Fruit fly (Drosophila melanogaster) whole organism, larva: ENCODE results near the gene CG4198.

Source experiments
- noc ChIP-seq: fragments of 200-800 bp; sonication (Bioruptor generic); optimal IDR thresholded peaks from 3 replicates; lab custom pipeline; 2019; ENCODE audit warnings: missing biosample characterization, mild to moderate bottlenecking, missing genetic modification characterization, moderate library complexity

CG4198 gene

dm6 chrX:5332259-5332862 is 19.3 kb downstream of the CG4198 start, which contains the start of gene CanB:
Gene CanB (plus strand): TSS chrX:5332499.
- TF ChIP-seq noc (tag; lab: Kevin White, UChicago) = no peak

DNA sequence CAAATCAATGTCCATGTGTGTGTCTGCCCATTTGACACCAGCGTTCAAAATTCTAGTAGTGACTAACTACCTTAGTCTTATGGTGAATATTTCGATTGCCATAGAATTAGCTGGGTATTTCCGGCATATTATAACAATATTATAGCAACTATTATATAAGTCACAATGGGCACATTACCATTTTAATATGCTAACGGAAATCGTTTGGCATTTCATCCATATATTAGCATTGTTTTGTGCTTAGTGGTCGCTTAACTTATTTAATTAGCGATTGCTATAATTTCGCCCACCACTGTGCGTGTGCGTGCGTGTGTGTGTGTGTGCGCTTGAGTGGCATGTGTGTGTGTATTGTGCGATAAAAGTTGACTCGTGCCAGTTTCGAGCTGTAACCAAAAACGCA is 23.7 kb downstream of the CG4198 start:
- TF ChIP-seq noc (tag; lab: Kevin White, UChicago) = peak; percentile 68

DNA sequence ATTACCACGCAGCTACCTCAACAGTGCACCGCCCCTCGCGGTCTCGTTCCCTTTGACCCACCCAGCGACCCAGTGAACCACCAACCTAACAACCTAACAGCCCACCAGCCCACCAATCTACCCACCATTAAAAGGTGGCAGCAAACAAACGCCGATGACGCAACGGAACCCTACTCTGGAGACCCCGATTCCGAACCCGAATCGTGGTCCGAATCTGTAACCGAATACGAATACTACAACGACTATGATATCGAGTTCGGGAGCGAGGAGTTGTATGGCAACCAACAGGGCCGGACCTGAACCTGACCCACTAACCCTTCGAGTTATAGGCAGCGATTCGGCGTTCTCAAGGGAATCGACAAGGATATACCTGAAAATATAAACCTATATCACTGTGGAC is 24.3 kb downstream of the CG4198 start:
- TF ChIP-seq noc (tag; lab: Kevin White, UChicago) = no peak

- TF ChIP-seq noc (tag; lab: Kevin White, UChicago) = no peak
Observed at dm6 chrX:5338435-5338834, 25.4 kb downstream of the CG4198 start.

- TF ChIP-seq noc (tag; lab: Kevin White, UChicago) = no peak
Observed at dm6 chrX:5339970-5340369, 26.9 kb downstream of the CG4198 start, which contains the start of gene SK. Gene SK (plus strand): TSS chrX:5340236.

DNA sequence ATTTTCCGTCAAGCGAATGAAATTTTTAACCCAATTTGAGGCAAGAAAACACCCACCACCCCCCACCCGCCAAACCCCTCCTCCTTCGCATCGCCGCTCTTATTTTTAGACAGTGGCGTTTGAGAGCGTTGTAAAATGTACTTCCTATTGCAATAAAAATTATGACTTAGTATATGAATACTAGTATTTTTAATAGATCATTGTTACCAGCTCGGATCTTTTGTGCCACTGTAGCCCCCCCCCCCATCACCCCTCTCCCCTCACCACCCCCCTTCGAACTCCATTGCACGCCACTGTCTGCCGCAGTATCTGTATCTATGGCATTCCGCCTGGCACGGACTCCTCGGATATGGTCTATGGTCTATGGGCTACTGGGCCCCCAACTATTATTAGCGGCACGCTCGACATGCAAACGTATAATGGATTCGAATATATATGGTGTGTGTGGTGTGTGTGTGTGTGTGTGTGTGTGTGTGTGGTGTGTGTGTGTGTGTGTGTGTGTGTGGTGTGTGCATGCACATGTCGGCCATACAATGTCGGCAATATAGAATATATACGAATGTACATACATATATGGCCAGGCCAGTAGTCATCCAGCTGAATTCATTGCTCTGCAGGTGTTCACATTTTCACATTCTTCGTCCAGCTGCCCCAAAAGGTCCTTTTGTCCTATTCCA is 37.0 kb downstream of the CG4198 start:
- no peak for TF ChIP-seq noc (tag; lab: Kevin White, UChicago)

DNA sequence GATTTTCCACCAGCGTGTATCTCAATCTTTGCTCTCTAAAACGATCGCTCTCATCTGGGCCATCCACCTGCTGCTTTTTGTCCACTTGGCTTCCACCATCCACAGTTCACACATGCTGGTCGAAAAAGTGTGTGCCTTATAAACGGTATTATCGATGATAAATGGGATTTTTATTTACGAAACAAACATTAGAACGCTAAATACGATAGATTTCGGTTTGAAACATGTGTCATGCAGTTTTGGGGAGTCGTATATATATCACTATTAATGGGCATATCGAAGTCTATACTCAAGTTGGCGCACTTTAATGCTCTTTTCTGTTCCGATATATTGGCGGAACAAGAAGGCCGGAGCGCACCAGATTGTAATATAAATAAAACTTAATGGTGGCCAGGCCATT is 44.0 kb downstream of the CG4198 start:
- no peak for TF ChIP-seq noc (tag; lab: Kevin White, UChicago)

- no peak for TF ChIP-seq noc (tag; lab: Kevin White, UChicago)
Observed at dm6 chrX:5358813-5359212, 45.8 kb downstream of the CG4198 start.

dm6 chrX:5363116-5363515 is 50.1 kb downstream of the CG4198 start:
- no peak for TF ChIP-seq noc (tag; lab: Kevin White, UChicago)

DNA sequence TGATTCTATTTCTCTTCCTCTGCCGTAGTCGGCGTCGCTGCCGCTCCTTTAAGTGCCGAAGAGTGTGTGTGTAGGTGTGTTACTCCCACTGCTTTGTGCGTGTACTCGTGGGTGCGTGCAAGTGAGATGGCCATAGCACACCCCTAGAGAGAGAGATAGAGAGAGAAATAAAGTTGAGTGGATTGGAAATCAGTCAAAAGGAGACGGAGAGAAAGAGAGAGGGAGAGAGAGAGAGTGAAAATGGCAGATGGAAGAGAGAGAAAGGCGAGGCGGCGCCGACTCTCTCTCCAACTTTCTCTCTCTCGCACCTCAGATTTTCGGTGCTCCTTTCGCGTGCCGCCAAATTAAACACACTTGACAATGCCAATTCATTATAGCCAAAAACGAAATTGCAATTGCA is 51.0 kb downstream of the CG4198 start:
- TF ChIP-seq noc (tag; lab: Kevin White, UChicago) = no peak
